Worm (Caenorhabditis elegans) whole organism, midembryonic: ENCODE measurements around the gene ZK938.1.

Source experiments
- T22C8.4 ChIP-seq: fragments of 200-800 bp; sonication (Bioruptor generic); IDR thresholded peaks from 2 replicates; pipeline ENCODE4 v1.3.6; 2022; ENCODE audit warnings: missing genetic modification characterization, missing compliant biosample characterization
- cog-1 ChIP-seq: sonication (generic microtip); optimal IDR thresholded peaks from 2 replicates; lab custom pipeline; 2016; ENCODE audit warnings: missing genetic modification characterization, missing compliant biosample characterization
- flt-1 ChIP-seq: fragments of 200-800 bp; sonication (Bioruptor generic); IDR thresholded peaks from 2 replicates; pipeline ENCODE4 v1.3.6; 2022; ENCODE audit warnings: missing genetic modification characterization, missing compliant biosample characterization
- med-1 ChIP-seq: sonication (generic microtip); optimal IDR thresholded peaks from 2 replicates; lab custom pipeline; 2017; ENCODE audit warnings: missing genetic modification characterization, mild to moderate bottlenecking, missing compliant biosample characterization, antibody characterized with exemption, missing genetic modification reagents; ENCODE audit not compliant: insufficient read depth
- ztf-23 ChIP-seq: fragments of 200-800 bp; sonication (Bioruptor generic); IDR thresholded peaks from 2 replicates; pipeline ENCODE4 v1.3.6; 2022; ENCODE audit warnings: missing genetic modification reagents, missing genetic modification characterization, missing compliant biosample characterization

DNA sequence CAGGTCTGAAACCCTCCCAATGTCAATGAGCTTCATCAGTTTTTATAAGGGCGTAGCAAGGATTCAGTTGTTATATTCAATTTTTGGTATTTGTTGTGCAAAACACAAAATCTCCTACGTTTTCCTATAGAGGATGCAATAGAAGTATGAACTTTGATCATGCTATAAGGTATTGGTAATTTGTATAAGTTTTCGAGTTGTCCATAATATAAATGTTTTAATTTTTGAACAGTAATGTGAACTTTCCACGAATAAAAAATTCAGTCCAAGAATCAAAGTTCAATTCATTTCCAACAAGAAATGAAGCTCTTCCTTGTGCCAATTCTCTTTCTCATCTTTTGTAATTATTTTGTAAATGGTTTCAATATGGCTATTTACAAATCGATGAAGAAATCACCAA, 1.8 kb downstream of the ZK938.1 start, which contains the start of gene ZK938.12:
- TF ChIP-seq cog-1 (no peak), T22C8.4 (GFP tag; lab: Robert Waterston, UW) (no peak), med-1 (no peak), flt-1 (GFP tag; lab: Robert Waterston, UW) (no peak), ztf-23 (no peak)
